Fruit fly (Drosophila melanogaster) whole organism: ENCODE data around the gene CG9932.

ENCODE experiments used
- CG8478 ChIP-seq: fragments of >200 bp; optimal IDR thresholded peaks from 2 replicates; lab custom pipeline; 2018; ENCODE audit warnings: inconsistent platforms
- Dll ChIP-seq: fragments of >200 bp; optimal IDR thresholded peaks from 2 replicates; lab custom pipeline; 2017
- pan ChIP-seq: fragments of >200 bp; optimal IDR thresholded peaks from 2 replicates; lab custom pipeline; 2017
- psq ChIP-seq: fragments of >200 bp; optimal IDR thresholded peaks from 2 replicates; lab custom pipeline; 2017

dm6 chr2L:13028923-13029322 is 31.0 kb downstream of the CG9932 start:
- TF ChIP-seq CG8478 (lab: Kevin White, UChicago): no peak
- no peak for TF ChIP-seq psq (lab: Kevin White, UChicago)
- no peak for TF ChIP-seq pan (lab: Kevin White, UChicago)
- TF ChIP-seq Dll (lab: Kevin White, UChicago): no peak
